Fruit fly (Drosophila melanogaster): Measurements from ENCODE around the gene CG13829.

DNA sequence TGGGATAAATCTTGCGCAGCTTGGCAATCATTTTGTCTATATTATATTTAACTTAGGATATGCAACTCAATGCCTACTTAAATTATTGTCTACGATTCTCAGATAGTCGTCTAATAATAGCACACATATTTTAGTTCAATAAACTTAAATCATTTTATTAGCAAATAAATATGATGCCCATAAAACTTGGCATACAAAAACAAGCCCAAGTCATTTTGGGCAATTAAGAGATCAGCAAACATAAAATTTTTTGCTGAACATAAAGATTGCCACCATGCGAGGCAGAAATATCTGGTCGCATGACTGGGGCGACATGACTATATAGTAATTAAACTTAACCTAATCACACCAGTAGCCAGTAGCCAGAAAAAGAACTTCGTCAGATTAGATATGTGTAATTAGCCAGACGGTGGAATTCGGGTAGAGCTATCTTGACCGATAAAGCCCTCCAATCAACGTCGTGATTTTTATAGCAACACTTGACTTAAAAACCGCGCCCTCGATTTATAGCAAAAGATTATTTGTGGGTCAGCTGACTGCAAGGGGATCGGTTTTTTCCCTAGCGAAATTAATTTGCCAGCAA, at the start of gene CG13829:
- TF ChIP-seq Ets21C (GFP tag; optimal IDR thresholded peaks at IDR 0.05) = no peak
- TF ChIP-seq Hr39 (GFP tag; optimal IDR thresholded peaks at IDR 0.05) = no peak
- TF ChIP-seq Ets96B (tag; optimal IDR thresholded peaks at IDR 0.05) = no peak
- no peak for TF ChIP-seq eg (GFP tag; IDR thresholded peaks at IDR 0.05)
- no peak for TF ChIP-seq CG10669 (GFP tag; optimal IDR thresholded peaks at IDR 0.05)
- no peak for TF ChIP-seq CG11902 (GFP tag; optimal IDR thresholded peaks at IDR 0.05)
- no peak for TF ChIP-seq CG6163 (GFP tag; IDR thresholded peaks at IDR 0.05)
- TF ChIP-seq CG1621 (tag; optimal IDR thresholded peaks at IDR 0.05) = no peak
- no peak for TF ChIP-seq net (GFP tag; optimal IDR thresholded peaks at IDR 0.05)
- TF ChIP-seq Hr4 (GFP tag; optimal IDR thresholded peaks at IDR 0.05) = no peak
- no peak for TF ChIP-seq CG6808 (GFP tag; optimal IDR thresholded peaks at IDR 0.05)
- no peak for TF ChIP-seq Sox15 (GFP tag; optimal IDR thresholded peaks at IDR 0.05)

Data from whole organism, prepupa.